Fruit fly (Drosophila melanogaster) whole organism: ENCODE results near the gene CG3397.

ENCODE experiments used
- Dll ChIP-seq: fragments of >200 bp; optimal IDR thresholded peaks from 2 replicates; lab custom pipeline; 2017
- EcR ChIP-seq, 2 experiments: fragments of >200 bp; optimal IDR thresholded peaks; 2 replicates each; lab custom pipeline; 2017; ENCODE audit warnings: missing biosample characterization in 2 of 2, missing genetic modification characterization in 2 of 2, missing genetic modification reagents in 2 of 2
- pan ChIP-seq: fragments of >200 bp; optimal IDR thresholded peaks from 2 replicates; lab custom pipeline; 2017
- usp ChIP-seq: fragments of >200 bp; optimal IDR thresholded peaks from 2 replicates; lab custom pipeline; 2017; ENCODE audit warnings: missing biosample characterization, missing genetic modification characterization, mixed read lengths

dm6 chr3R:11989996-11990395 lies 5.7 kb upstream of the CG3397 start:
- no peak for TF ChIP-seq pan (lab: Kevin White, UChicago)
- TF ChIP-seq EcR (GFP tag; optimal IDR thresholded peaks at IDR 0.05; lab: Kevin White, UChicago) = no peak
- TF ChIP-seq usp = no peak
- TF ChIP-seq Dll (lab: Kevin White, UChicago) = no peak
